Fruit fly (Drosophila melanogaster) whole organism, pupa: ENCODE data around the gene mAChR-C.

ENCODE experiments used
- CG10348 ChIP-seq: fragments of 200-800 bp; sonication (Bioruptor generic); IDR thresholded peaks from 2 replicates; pipeline ENCODE4 v1.3.6; 2022; ENCODE audit warnings: missing biosample characterization, missing genetic modification characterization
- CG12605 ChIP-seq: fragments of 200-800 bp; sonication (Bioruptor generic); IDR thresholded peaks from 2 replicates; pipeline ENCODE4 v1.3.6; 2022; ENCODE audit warnings: missing biosample characterization, missing genetic modification characterization
- CG13204 ChIP-seq: fragments of 200-800 bp; sonication (Bioruptor generic); optimal IDR thresholded peaks from 2 replicates; lab custom pipeline; 2018; ENCODE audit warnings: missing biosample characterization, mild to moderate bottlenecking, missing genetic modification characterization, moderate library complexity
- CG14655 ChIP-seq: fragments of 200-800 bp; sonication (Bioruptor generic); optimal IDR thresholded peaks from 3 replicates; lab custom pipeline; 2017; ENCODE audit warnings: mild to moderate bottlenecking, missing biosample characterization, missing genetic modification reagents, missing genetic modification characterization
- CG15710 ChIP-seq: fragments of 200-800 bp; sonication (Bioruptor generic); optimal IDR thresholded peaks from 2 replicates; lab custom pipeline; 2018; ENCODE audit warnings: missing biosample characterization, mild to moderate bottlenecking, missing genetic modification characterization, moderate library complexity
- CG17806 ChIP-seq: fragments of 200-800 bp; sonication (Bioruptor generic); optimal IDR thresholded peaks from 2 replicates; lab custom pipeline; 2018; ENCODE audit warnings: missing biosample characterization, mild to moderate bottlenecking, missing genetic modification characterization, moderate library complexity
- CG32121 ChIP-seq: fragments of 200-800 bp; sonication (Bioruptor generic); IDR thresholded peaks from 2 replicates; pipeline ENCODE4 v1.3.6; 2022; ENCODE audit warnings: missing biosample characterization, missing genetic modification characterization
- CG34367 ChIP-seq: fragments of 200-800 bp; sonication (Bioruptor generic); optimal IDR thresholded peaks from 2 replicates; lab custom pipeline; 2018; ENCODE audit warnings: missing biosample characterization, mild to moderate bottlenecking, missing genetic modification characterization
- CG4496 ChIP-seq: fragments of 200-800 bp; sonication (Bioruptor generic); IDR thresholded peaks from 3 replicates; pipeline ENCODE4 v1.3.6; 2022; ENCODE audit warnings: missing biosample characterization, missing genetic modification characterization
- CG8159 ChIP-seq: fragments of 200-800 bp; sonication (Bioruptor generic); optimal IDR thresholded peaks from 3 replicates; lab custom pipeline; 2018; ENCODE audit warnings: missing biosample characterization, mild to moderate bottlenecking, missing genetic modification characterization, moderate library complexity
- CG8301 ChIP-seq: fragments of 200-800 bp; sonication (Bioruptor generic); optimal IDR thresholded peaks from 2 replicates; lab custom pipeline; 2018; ENCODE audit warnings: missing biosample characterization, mild to moderate bottlenecking, missing genetic modification characterization
- CG9948 ChIP-seq: fragments of 200-800 bp; sonication (Bioruptor generic); optimal IDR thresholded peaks from 2 replicates; lab custom pipeline; 2018; ENCODE audit warnings: missing biosample characterization, mild to moderate bottlenecking, missing genetic modification characterization, moderate library complexity
- D1 ChIP-seq: fragments of 200-800 bp; sonication (Bioruptor generic); optimal IDR thresholded peaks from 2 replicates; lab custom pipeline; 2018; ENCODE audit warnings: missing biosample characterization, mild to moderate bottlenecking, missing genetic modification characterization, moderate library complexity
- EcR ChIP-seq: fragments of 200-800 bp; sonication (Bioruptor generic); optimal IDR thresholded peaks from 3 replicates; lab custom pipeline; 2019; ENCODE audit warnings: missing biosample characterization, missing genetic modification characterization, mild to moderate bottlenecking, moderate library complexity, missing genetic modification reagents
- Ets98B ChIP-seq: fragments of 200-800 bp; sonication (Bioruptor generic); IDR thresholded peaks from 2 replicates; pipeline ENCODE4 v1.3.6; 2022; ENCODE audit warnings: missing biosample characterization, missing genetic modification characterization
- Pif1A ChIP-seq: fragments of 200-800 bp; sonication (Bioruptor generic); optimal IDR thresholded peaks from 3 replicates; lab custom pipeline; 2016; ENCODE audit warnings: missing biosample characterization, missing genetic modification characterization
- Pif1B ChIP-seq: fragments of 200-800 bp; sonication (Bioruptor generic); optimal IDR thresholded peaks from 3 replicates; lab custom pipeline; 2016; ENCODE audit warnings: missing biosample characterization, missing genetic modification characterization
- Snoo ChIP-seq: fragments of 200-800 bp; sonication (Bioruptor generic); optimal IDR thresholded peaks from 3 replicates; lab custom pipeline; 2017; ENCODE audit warnings: missing biosample characterization, mild to moderate bottlenecking, missing genetic modification characterization, inconsistent platforms
- fd96Ca ChIP-seq: fragments of 200-800 bp; sonication (Bioruptor generic); IDR thresholded peaks from 3 replicates; pipeline ENCODE4 v1.3.6; 2022; ENCODE audit warnings: missing biosample characterization, missing genetic modification characterization
- gl ChIP-seq: fragments of 200-800 bp; sonication (Bioruptor generic); optimal IDR thresholded peaks from 2 replicates; lab custom pipeline; 2018; ENCODE audit warnings: missing biosample characterization, mild to moderate bottlenecking, missing genetic modification characterization
- rn ChIP-seq: fragments of 200-800 bp; sonication (Bioruptor generic); IDR thresholded peaks from 2 replicates; pipeline ENCODE4 v1.3.6; 2022; ENCODE audit warnings: missing biosample characterization, missing genetic modification characterization

mAChR-C gene

dm6 chrX:6800726-6801296 is 31.7 kb downstream of the mAChR-C start:
- TF ChIP-seq CG8301 (tag; lab: Kevin White, UChicago): peak; percentile 39
- no peak for TF ChIP-seq Pif1B (GFP tag; lab: Kevin White, UChicago)
- TF ChIP-seq CG9948: peak; percentile 5
- TF ChIP-seq CG13204 (GFP tag; lab: Kevin White, UChicago): peak; percentile 56
- TF ChIP-seq fd96Ca: peak; percentile 27; the same call in 2 of the 3 replicates
- TF ChIP-seq D1 (tag; lab: Kevin White, UChicago): no peak
- peak; percentile 6 for TF ChIP-seq Pif1A (GFP tag; lab: Kevin White, UChicago)
- no peak for TF ChIP-seq Ets98B (GFP tag; lab: Robert Waterston, UW)
- no peak for TF ChIP-seq CG12605 (GFP tag; lab: Robert Waterston, UW)
- no peak for TF ChIP-seq gl (tag; lab: Kevin White, UChicago)
- TF ChIP-seq rn (GFP tag; lab: Robert Waterston, UW): no peak
- TF ChIP-seq CG8159 (tag; lab: Kevin White, UChicago): peak; percentile 30
- peak; percentile 14 for TF ChIP-seq CG15710
- no peak for TF ChIP-seq CG10348
- TF ChIP-seq CG4496 (GFP tag; lab: Robert Waterston, UW): 0 out of 3 replicates have a peak, but pooled peaks have one; percentile 20
- no peak for TF ChIP-seq CG17806
- peak; percentile 21; the same call in 1 of the 2 replicates for TF ChIP-seq CG32121 (GFP tag; lab: Robert Waterston, UW)
- peak; percentile 49 for TF ChIP-seq EcR (GFP tag; lab: Kevin White, UChicago)
- peak; percentile 42 for TF ChIP-seq CG14655 (GFP tag; lab: Kevin White, UChicago)

- TF ChIP-seq D1 (tag; lab: Kevin White, UChicago) (no peak), CG10348 (no peak), rn (GFP tag; lab: Robert Waterston, UW) (no peak), CG13204 (GFP tag; lab: Kevin White, UChicago) (no peak), CG17806 (no peak), CG4496 (GFP tag; lab: Robert Waterston, UW) (no peak), EcR (GFP tag; lab: Kevin White, UChicago) (no peak), Snoo (tag; lab: Kevin White, UChicago) (no peak), CG8159 (tag; lab: Kevin White, UChicago) (no peak), CG12605 (GFP tag; lab: Robert Waterston, UW) (no peak)
These were observed 33.0 kb downstream of the mAChR-C start for dm6 chrX:6799261-6800022.

dm6 chrX:6796972-6797371 is 35.5 kb downstream of the mAChR-C start:
- TF ChIP-seq rn (GFP tag; lab: Robert Waterston, UW) (no peak), CG8301 (tag; lab: Kevin White, UChicago) (no peak), CG17806 (no peak), gl (tag; lab: Kevin White, UChicago) (no peak), CG32121 (GFP tag; lab: Robert Waterston, UW) (no peak), CG9948 (no peak), CG10348 (no peak), CG15710 (no peak), D1 (tag; lab: Kevin White, UChicago) (no peak), EcR (GFP tag; lab: Kevin White, UChicago) (no peak)

dm6 chrX:6795987-6796691 is 36.3 kb downstream of the mAChR-C start:
- TF ChIP-seq CG10348: no peak
- TF ChIP-seq rn (GFP tag; lab: Robert Waterston, UW): no peak
- no peak for TF ChIP-seq CG34367 (tag; lab: Kevin White, UChicago)
- TF ChIP-seq EcR (GFP tag; lab: Kevin White, UChicago): no peak
- no peak for TF ChIP-seq D1 (tag; lab: Kevin White, UChicago)
- no peak for TF ChIP-seq CG15710

dm6 chrX:6794826-6795225 is 37.7 kb downstream of the mAChR-C start:
- no peak for TF ChIP-seq rn (GFP tag; lab: Robert Waterston, UW)
- TF ChIP-seq CG14655 (GFP tag; lab: Kevin White, UChicago): no peak
- no peak for TF ChIP-seq Ets98B (GFP tag; lab: Robert Waterston, UW)
- TF ChIP-seq CG13204 (GFP tag; lab: Kevin White, UChicago): no peak
- no peak for TF ChIP-seq CG12605 (GFP tag; lab: Robert Waterston, UW)
- TF ChIP-seq D1 (tag; lab: Kevin White, UChicago): no peak
- TF ChIP-seq CG10348: no peak
- peak; percentile 2 for TF ChIP-seq Pif1A (GFP tag; lab: Kevin White, UChicago)
- peak; percentile 9 for TF ChIP-seq Snoo (tag; lab: Kevin White, UChicago)
- no peak for TF ChIP-seq CG32121 (GFP tag; lab: Robert Waterston, UW)
- TF ChIP-seq CG9948: no peak
- no peak for TF ChIP-seq CG8301 (tag; lab: Kevin White, UChicago)
- TF ChIP-seq CG17806: no peak
- TF ChIP-seq fd96Ca: 0 out of 3 replicates have a peak, but pooled peaks have one; percentile 22
